Worm (Caenorhabditis elegans) whole organism, young adult: ENCODE data around the gene tbc-6.

Experiments used
- F22D6.2 ChIP-seq: sonication (generic microtip); optimal IDR thresholded peaks from 2 replicates; lab custom pipeline; 2016; ENCODE audit warnings: mild to moderate bottlenecking, missing genetic modification characterization, missing compliant biosample characterization
- T26A5.8 ChIP-seq: sonication (generic microtip); optimal IDR thresholded peaks from 2 replicates; lab custom pipeline; 2016; ENCODE audit warnings: missing genetic modification characterization, missing compliant biosample characterization
- ama-1 ChIP-seq, 3 experiments: fragments of 150-350 bp in 1 of 3; sonication (generic microtip) in 2 of 3; optimal IDR thresholded peaks; 2 replicates each; lab custom pipeline; 2014 to 2018; ENCODE audit warnings: missing biosample characterization in 2 of 3, missing genetic modification characterization in 2 of 3, missing genetic modification reagents in 2 of 3
- ceh-40 ChIP-seq: fragments of 200-800 bp; sonication (Bioruptor generic); IDR thresholded peaks from 2 replicates; pipeline ENCODE4 v1.3.6; 2022; ENCODE audit warnings: missing genetic modification characterization, missing compliant biosample characterization
- dpl-1 ChIP-seq: fragments of 150-350 bp; optimal IDR thresholded peaks from 2 replicates; lab custom pipeline; 2014; ENCODE audit warnings: missing biosample characterization, missing genetic modification reagents, missing genetic modification characterization
- lag-1 ChIP-seq: fragments of 200-800 bp; sonication (Bioruptor generic); IDR thresholded peaks from 2 replicates; pipeline ENCODE4 v1.3.6; 2022; ENCODE audit warnings: missing genetic modification reagents, missing genetic modification characterization, missing compliant biosample characterization
- madf-10 ChIP-seq: sonication (generic microtip); optimal IDR thresholded peaks from 2 replicates; lab custom pipeline; 2016; ENCODE audit warnings: mild to moderate bottlenecking, missing genetic modification characterization, missing compliant biosample characterization
- mcd-1 ChIP-seq: fragments of 200-800 bp; sonication (Bioruptor generic); IDR thresholded peaks from 2 replicates; pipeline ENCODE4 v1.3.6; 2022; ENCODE audit warnings: missing genetic modification reagents, missing genetic modification characterization, missing compliant biosample characterization
- mxl-1 ChIP-seq: sonication (generic microtip); optimal IDR thresholded peaks from 2 replicates; lab custom pipeline; 2016; ENCODE audit warnings: missing genetic modification characterization, missing compliant biosample characterization
- nhr-27 ChIP-seq: fragments of 200-800 bp; sonication (Bioruptor generic); optimal IDR thresholded peaks from 2 replicates; lab custom pipeline; 2018; ENCODE audit warnings: mild to moderate bottlenecking, missing genetic modification characterization, moderate library complexity, missing compliant biosample characterization
- unc-130 ChIP-seq: sonication (generic microtip); optimal IDR thresholded peaks from 2 replicates; lab custom pipeline; 2016; ENCODE audit warnings: missing genetic modification reagents, missing genetic modification characterization, missing compliant biosample characterization
- ztf-28 ChIP-seq: fragments of 200-800 bp; sonication (Bioruptor generic); IDR thresholded peaks from 2 replicates; pipeline ENCODE4 v1.3.6; 2022; ENCODE audit warnings: missing genetic modification reagents, missing genetic modification characterization, missing compliant biosample characterization
- ztf-6 ChIP-seq: fragments of 200-800 bp; sonication (Bioruptor generic); IDR thresholded peaks from 2 replicates; pipeline ENCODE4 v1.3.6; 2022; ENCODE audit warnings: missing genetic modification reagents, missing genetic modification characterization, missing compliant biosample characterization

DNA sequence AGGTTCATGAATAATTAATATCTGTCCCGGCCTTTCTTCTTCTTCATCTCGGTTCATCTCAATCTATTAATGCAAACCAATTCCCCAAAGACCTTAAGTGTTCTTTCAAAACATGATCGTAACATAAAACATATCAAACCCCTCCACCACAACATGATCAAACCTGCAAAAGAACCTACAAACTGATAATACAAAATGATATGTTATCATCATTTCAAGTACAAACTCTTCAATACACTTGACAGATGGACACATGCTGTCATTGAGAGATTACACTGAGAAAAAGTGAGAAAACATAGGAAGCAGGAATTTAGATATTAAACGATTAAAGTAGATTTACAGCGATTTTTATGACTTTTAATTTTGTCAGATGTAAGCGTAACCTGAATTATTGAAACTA, 23.4 kb upstream of the tbc-6 start:
- TF ChIP-seq ztf-28 (GFP tag; lab: Robert Waterston, UW) (no peak), ztf-6 (GFP tag; lab: Robert Waterston, UW) (no peak), mxl-1 (tag; lab: Kevin White, UChicago) (no peak), ceh-40 (GFP tag; lab: Robert Waterston, UW) (no peak), nhr-27 (tag; lab: Kevin White, UChicago) (no peak), ama-1 (optimal IDR thresholded peaks at IDR 0.05; lab: Kevin White, UChicago) (no peak), ama-1 (GFP tag; optimal IDR thresholded peaks at IDR 0.05; lab: Kevin White, UChicago) (no peak), T26A5.8 (no peak), unc-130 (no peak), F22D6.2 (tag; lab: Kevin White, UChicago) (no peak), lag-1 (GFP tag; lab: Robert Waterston, UW) (no peak), madf-10 (no peak), dpl-1 (no peak), mcd-1 (GFP tag; lab: Robert Waterston, UW) (no peak)
